Worm (Caenorhabditis elegans) whole organism, L3 larva: Measurements from ENCODE around the gene C25H3.16.

Source experiments
- ZK546.5 ChIP-seq: sonication (generic microtip); optimal IDR thresholded peaks from 2 replicates; lab custom pipeline; 2017; ENCODE audit warnings: missing biosample characterization, missing genetic modification characterization
- ama-1 ChIP-seq: fragments of 150-350 bp; optimal IDR thresholded peaks from 2 replicates; lab custom pipeline; 2018
- ceh-82 ChIP-seq: fragments of 150-350 bp; optimal IDR thresholded peaks from 2 replicates; lab custom pipeline; 2014; ENCODE audit warnings: missing biosample characterization, missing genetic modification characterization
- ceh-9 ChIP-seq: sonication (generic microtip); optimal IDR thresholded peaks from 2 replicates; lab custom pipeline; 2018; ENCODE audit warnings: missing biosample characterization, missing genetic modification characterization
- daf-12 ChIP-seq: fragments of 150-350 bp; optimal IDR thresholded peaks from 2 replicates; lab custom pipeline; 2014; ENCODE audit warnings: missing biosample characterization, missing genetic modification reagents, missing genetic modification characterization
- egl-27 ChIP-seq: sonication (generic microtip); optimal IDR thresholded peaks from 4 replicates; lab custom pipeline; 2017; ENCODE audit warnings: missing biosample characterization, missing genetic modification reagents, missing genetic modification characterization
- egl-5 ChIP-seq: fragments of 150-350 bp; optimal IDR thresholded peaks from 2 replicates; lab custom pipeline; 2017; ENCODE audit warnings: missing biosample characterization, missing genetic modification reagents, missing genetic modification characterization, inconsistent platforms
- elt-1 ChIP-seq: fragments of 150-350 bp; optimal IDR thresholded peaks from 2 replicates; lab custom pipeline; 2014; ENCODE audit warnings: missing biosample characterization, missing genetic modification characterization
- elt-2 ChIP-seq: sonication (generic microtip); optimal IDR thresholded peaks from 2 replicates; lab custom pipeline; 2016; ENCODE audit warnings: missing genetic modification reagents, mild to moderate bottlenecking, missing genetic modification characterization, missing compliant biosample characterization
- elt-3 ChIP-seq, 3 experiments: fragments of 150-350 bp in 1 of 3; sonication (generic microtip) in 2 of 3; optimal IDR thresholded peaks; 2 replicates in 2 of 3; 4 replicates in 1 of 3; lab custom pipeline; 2014 to 2017; ENCODE audit warnings: missing biosample characterization in 3 of 3, missing genetic modification characterization in 3 of 3
- fkh-10 ChIP-seq: sonication (generic microtip); optimal IDR thresholded peaks from 2 replicates; lab custom pipeline; 2017; ENCODE audit warnings: missing biosample characterization, missing genetic modification reagents, missing genetic modification characterization
- fkh-2 ChIP-seq: fragments of 150-350 bp; optimal IDR thresholded peaks from 2 replicates; lab custom pipeline; 2014; ENCODE audit warnings: missing biosample characterization, missing genetic modification reagents, missing genetic modification characterization
- fos-1 ChIP-seq: fragments of 150-350 bp; optimal IDR thresholded peaks from 2 replicates; lab custom pipeline; 2014; ENCODE audit warnings: missing biosample characterization, missing genetic modification characterization
- jun-1 ChIP-seq: fragments of 150-350 bp; optimal IDR thresholded peaks from 2 replicates; lab custom pipeline; 2014; ENCODE audit warnings: missing biosample characterization, missing genetic modification reagents, missing genetic modification characterization
- lin-15B ChIP-seq: fragments of 150-350 bp; optimal IDR thresholded peaks from 2 replicates; lab custom pipeline; 2014; ENCODE audit warnings: missing biosample characterization, missing genetic modification characterization
- lin-39 ChIP-seq: fragments of 150-350 bp; optimal IDR thresholded peaks from 2 replicates; lab custom pipeline; 2018; ENCODE audit warnings: missing biosample characterization, missing genetic modification reagents, missing genetic modification characterization
- lsy-12 ChIP-seq: sonication (generic microtip); optimal IDR thresholded peaks from 2 replicates; lab custom pipeline; 2016; ENCODE audit warnings: mild to moderate bottlenecking, missing genetic modification characterization, missing compliant biosample characterization
- mdl-1 ChIP-seq: fragments of 150-350 bp; optimal IDR thresholded peaks from 2 replicates; lab custom pipeline; 2014; ENCODE audit warnings: missing biosample characterization, missing genetic modification characterization
- nhr-11 ChIP-seq: fragments of 150-350 bp; optimal IDR thresholded peaks from 2 replicates; lab custom pipeline; 2014; ENCODE audit warnings: missing biosample characterization, missing genetic modification characterization
- nhr-12 ChIP-seq: fragments of 150-350 bp; optimal IDR thresholded peaks from 2 replicates; lab custom pipeline; 2014; ENCODE audit warnings: missing biosample characterization, missing genetic modification characterization
- nhr-23 ChIP-seq: fragments of 150-350 bp; optimal IDR thresholded peaks from 2 replicates; lab custom pipeline; 2014; ENCODE audit warnings: missing biosample characterization, missing genetic modification reagents, missing genetic modification characterization
- nhr-237 ChIP-seq: fragments of 150-350 bp; optimal IDR thresholded peaks from 2 replicates; lab custom pipeline; 2014; ENCODE audit warnings: missing biosample characterization, missing genetic modification characterization
- nhr-43 ChIP-seq: sonication (generic microtip); optimal IDR thresholded peaks from 2 replicates; lab custom pipeline; 2016; ENCODE audit warnings: mild to moderate bottlenecking, missing genetic modification characterization, missing compliant biosample characterization; ENCODE audit not compliant: poor library complexity, severe bottlenecking
- nhr-67 ChIP-seq: fragments of 150-350 bp; optimal IDR thresholded peaks from 2 replicates; lab custom pipeline; 2014; ENCODE audit warnings: missing biosample characterization, missing genetic modification characterization
- nhr-76 ChIP-seq: fragments of 150-350 bp; sonication (generic microtip); optimal IDR thresholded peaks from 5 replicates; lab custom pipeline; 2014; ENCODE audit warnings: missing biosample characterization, missing genetic modification characterization
- pha-4 ChIP-seq: fragments of 150-350 bp; optimal IDR thresholded peaks from 2 replicates; lab custom pipeline; 2014; ENCODE audit warnings: missing biosample characterization, missing genetic modification reagents, missing genetic modification characterization
- pqm-1 ChIP-seq: fragments of 150-350 bp; optimal IDR thresholded peaks from 2 replicates; lab custom pipeline; 2017; ENCODE audit warnings: missing biosample characterization, missing genetic modification characterization, inconsistent platforms
- sea-2 ChIP-seq: fragments of 150-350 bp; sonication (generic microtip); optimal IDR thresholded peaks from 4 replicates; lab custom pipeline; 2014; ENCODE audit warnings: missing biosample characterization, missing genetic modification reagents, missing genetic modification characterization
- skn-1 ChIP-seq: fragments of 150-350 bp; optimal IDR thresholded peaks from 2 replicates; lab custom pipeline; 2014; ENCODE audit warnings: missing biosample characterization, missing genetic modification characterization
- snpc-4 ChIP-seq: fragments of 150-350 bp; optimal IDR thresholded peaks from 2 replicates; lab custom pipeline; 2014; ENCODE audit warnings: missing biosample characterization, missing genetic modification characterization
- tbx-2 ChIP-seq: sonication (generic microtip); optimal IDR thresholded peaks from 2 replicates; lab custom pipeline; 2016; ENCODE audit warnings: mild to moderate bottlenecking, missing genetic modification characterization, missing compliant biosample characterization
- unc-39 ChIP-seq: sonication (generic microtip); optimal IDR thresholded peaks from 4 replicates; lab custom pipeline; 2017; ENCODE audit warnings: missing biosample characterization, missing genetic modification characterization
- unc-62 ChIP-seq: fragments of 150-350 bp; sonication (generic microtip); optimal IDR thresholded peaks from 4 replicates; lab custom pipeline; 2014; ENCODE audit warnings: missing biosample characterization, missing genetic modification reagents, missing genetic modification characterization
- zag-1 ChIP-seq: fragments of 150-350 bp; optimal IDR thresholded peaks from 2 replicates; lab custom pipeline; 2014; ENCODE audit warnings: missing biosample characterization, missing genetic modification characterization
- ztf-11 ChIP-seq: fragments of 150-350 bp; optimal IDR thresholded peaks from 2 replicates; lab custom pipeline; 2014; ENCODE audit warnings: missing biosample characterization, missing genetic modification characterization
- ztf-4 ChIP-seq: fragments of 150-350 bp; optimal IDR thresholded peaks from 2 replicates; lab custom pipeline; 2014; ENCODE audit warnings: missing biosample characterization, missing genetic modification characterization

C25H3.16 gene

DNA sequence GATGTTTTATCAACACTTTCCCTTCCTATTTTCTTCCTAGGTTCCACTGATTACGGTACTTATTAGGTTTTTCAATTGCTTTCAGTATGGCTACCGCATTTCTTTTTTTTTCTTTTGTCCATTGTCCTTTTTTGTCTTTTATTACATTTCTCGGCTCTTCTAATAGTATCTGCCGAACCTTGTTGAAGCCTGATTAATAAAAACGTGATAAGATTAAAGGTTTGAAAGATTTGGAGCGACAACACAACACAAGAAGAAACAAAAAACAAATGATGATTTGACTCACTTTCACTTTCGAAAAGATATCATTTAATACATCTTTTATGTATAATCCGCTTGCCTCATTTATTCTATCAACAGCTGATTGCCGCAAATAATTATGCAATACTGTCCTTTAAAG is 1.1 kb upstream of the C25H3.16 start, which contains the start of gene C25H3.15:
TSS of gene C25H3.15 (plus strand) at position 301 of the 400 bp plus-strand sequence.
- TF ChIP-seq elt-3 (tag; optimal IDR thresholded peaks at IDR 0.05; lab: Kevin White, UChicago): no peak
- no peak for TF ChIP-seq egl-27
- TF ChIP-seq nhr-23 (tag; lab: Kevin White, UChicago): peak; percentile 15
- TF ChIP-seq nhr-11 (tag; lab: Kevin White, UChicago): no peak
- no peak for TF ChIP-seq fkh-2
- no peak for TF ChIP-seq fkh-10 (GFP tag; lab: Kevin White, UChicago)
- no peak for TF ChIP-seq nhr-43
- no peak for TF ChIP-seq lin-15B (tag; lab: Kevin White, UChicago)
- no peak for TF ChIP-seq snpc-4 (tag; lab: Kevin White, UChicago)

- no peak for TF ChIP-seq nhr-67 (tag; lab: Kevin White, UChicago)
- TF ChIP-seq nhr-11 (tag; lab: Kevin White, UChicago): no peak
- TF ChIP-seq nhr-76 (tag; lab: Kevin White, UChicago): no peak
- TF ChIP-seq zag-1 (tag; lab: Kevin White, UChicago): no peak
- TF ChIP-seq mdl-1 (tag; lab: Kevin White, UChicago): no peak
- TF ChIP-seq nhr-23 (tag; lab: Kevin White, UChicago): no peak
- no peak for TF ChIP-seq ceh-82 (tag; lab: Kevin White, UChicago)
- no peak for TF ChIP-seq jun-1 (tag; lab: Kevin White, UChicago)
- TF ChIP-seq ama-1 (lab: Kevin White, UChicago): no peak
- no peak for TF ChIP-seq tbx-2
Observed at ce11 chrII:5667540-5667939, 1.4 kb downstream of the C25H3.16 start.

ce11 chrII:5668830-5669229 is 2.7 kb downstream of the C25H3.16 start, which contains the start of gene C25H3.7:
TSS of gene C25H3.7 (minus strand) at chrII:5668930.
- no peak for TF ChIP-seq egl-5
- TF ChIP-seq elt-1 (tag; lab: Kevin White, UChicago): no peak
- TF ChIP-seq egl-27: no peak
- no peak for TF ChIP-seq ztf-11 (tag; lab: Kevin White, UChicago)

- TF ChIP-seq ZK546.5: no peak
- no peak for TF ChIP-seq lin-15B (tag; lab: Kevin White, UChicago)
- TF ChIP-seq sea-2 (GFP tag; lab: Kevin White, UChicago): no peak
- no peak for TF ChIP-seq fos-1 (tag; lab: Kevin White, UChicago)
- no peak for TF ChIP-seq unc-62
- TF ChIP-seq pha-4 (tag; lab: Kevin White, UChicago): no peak
- TF ChIP-seq zag-1 (tag; lab: Kevin White, UChicago): no peak
- no peak for TF ChIP-seq mdl-1 (tag; lab: Kevin White, UChicago)
- no peak for TF ChIP-seq tbx-2
- no peak for TF ChIP-seq nhr-237
- no peak for TF ChIP-seq lin-39 (tag; lab: Kevin White, UChicago)
- TF ChIP-seq lsy-12 (tag; lab: Kevin White, UChicago): no peak
- TF ChIP-seq nhr-67 (tag; lab: Kevin White, UChicago): no peak
- TF ChIP-seq nhr-12: no peak
- no peak for TF ChIP-seq ztf-4 (tag; lab: Kevin White, UChicago)
- TF ChIP-seq ceh-9 (tag; lab: Kevin White, UChicago): no peak
- no peak for TF ChIP-seq elt-2
- TF ChIP-seq skn-1 (tag; lab: Kevin White, UChicago): no peak
- TF ChIP-seq, all 47 proteins: peak for 0
Observed at ce11 chrII:5669580-5669979, 3.5 kb downstream of the C25H3.16 start, which contains the start of gene C25H3.17. TSS of gene C25H3.17 (minus strand) at chrII:5669680.

- no peak for TF ChIP-seq ceh-9 (tag; lab: Kevin White, UChicago)
- TF ChIP-seq daf-12: no peak
- TF ChIP-seq unc-39 (tag; lab: Kevin White, UChicago): no peak
- TF ChIP-seq egl-5: no peak
- TF ChIP-seq snpc-4 (tag; lab: Kevin White, UChicago): no peak
- no peak for TF ChIP-seq pqm-1 (tag; lab: Kevin White, UChicago)
- TF ChIP-seq nhr-11 (tag; lab: Kevin White, UChicago): no peak
- no peak for TF ChIP-seq tbx-2
- TF ChIP-seq lin-39 (tag; lab: Kevin White, UChicago): no peak
Observed at ce11 chrII:5680703-5681102, 14.6 kb downstream of the C25H3.16 start, which contains the start of gene flp-27. TSS of gene flp-27 (plus strand) at chrII:5681003.
